Worm (Caenorhabditis elegans): ENCODE data around the gene sdz-36.

DNA sequence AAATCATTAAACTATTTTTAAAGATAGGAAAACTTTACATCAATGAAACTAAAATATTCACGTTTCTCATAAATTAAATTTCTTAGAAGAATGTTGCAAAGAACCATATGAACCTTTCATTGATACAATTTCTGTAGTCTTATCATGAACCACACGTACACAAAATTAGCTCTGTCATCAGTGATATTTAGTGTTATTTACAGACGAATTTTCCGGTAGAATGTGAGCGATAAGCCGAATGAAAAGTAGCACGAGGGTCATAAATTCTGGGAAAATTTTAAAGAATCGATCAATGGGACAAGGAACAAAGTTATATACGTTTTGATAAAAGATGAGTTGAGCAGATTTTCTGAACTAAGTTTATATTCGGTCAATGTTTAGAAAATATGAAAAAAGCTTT is 14.2 kb upstream of the sdz-36 start:
- TF ChIP-seq pqm-1 (tag; optimal IDR thresholded peaks at IDR 0.05) (no peak), unc-98 (GFP tag; IDR thresholded peaks at IDR 0.05) (no peak), blmp-1 (tag; optimal IDR thresholded peaks at IDR 0.05) (no peak), sptf-1 (tag; optimal IDR thresholded peaks at IDR 0.05) (no peak), lin-39 (tag; optimal IDR thresholded peaks at IDR 0.05) (no peak), unc-62 (GFP tag; optimal IDR thresholded peaks at IDR 0.05) (no peak), lin-15B (tag; optimal IDR thresholded peaks at IDR 0.05) (no peak), ets-5 (GFP tag; IDR thresholded peaks at IDR 0.05) (no peak), rnt-1 (tag; optimal IDR thresholded peaks at IDR 0.05) (no peak), snpc-4 (tag; optimal IDR thresholded peaks at IDR 0.05) (no peak)

Measured in whole organism, L1 larva.